Fruit fly (Drosophila melanogaster): ENCODE measurements around the gene Hmx.

Gene Hmx

DNA sequence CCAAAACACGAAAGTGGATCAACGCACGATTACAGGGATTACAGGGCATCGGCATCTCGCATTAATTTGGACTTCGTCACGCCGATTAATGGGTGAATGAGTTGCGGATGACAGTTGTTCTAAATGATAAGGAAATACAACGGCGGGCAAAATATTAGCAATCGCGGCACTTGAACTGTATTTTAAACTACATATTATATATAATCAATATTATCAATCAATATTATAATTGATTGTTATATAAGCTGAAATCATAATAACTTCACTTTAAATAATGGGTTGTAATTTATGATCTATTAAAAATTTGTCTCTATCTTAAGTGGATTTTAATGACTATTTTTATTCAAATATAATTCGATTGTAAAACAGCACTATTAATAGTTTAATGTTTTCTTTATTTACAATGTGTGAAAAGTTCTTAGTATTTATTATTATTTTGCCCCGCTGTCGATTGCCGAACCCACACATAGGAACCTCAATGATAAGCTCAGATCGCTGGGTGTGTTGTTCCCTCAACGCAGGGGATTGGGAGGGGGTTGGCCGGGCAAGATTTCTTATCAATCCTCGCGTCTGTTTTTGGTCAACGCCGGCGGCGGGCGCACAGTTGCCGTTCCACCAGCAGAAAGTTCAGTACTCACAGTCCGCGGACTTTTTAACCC, 23.5 kb upstream of the Hmx start (continued):
- TF ChIP-seq CG30020 (tag; optimal IDR thresholded peaks at IDR 0.05) (no peak), lab (GFP tag; optimal IDR thresholded peaks at IDR 0.05) (peak; percentile 35)

DNA sequence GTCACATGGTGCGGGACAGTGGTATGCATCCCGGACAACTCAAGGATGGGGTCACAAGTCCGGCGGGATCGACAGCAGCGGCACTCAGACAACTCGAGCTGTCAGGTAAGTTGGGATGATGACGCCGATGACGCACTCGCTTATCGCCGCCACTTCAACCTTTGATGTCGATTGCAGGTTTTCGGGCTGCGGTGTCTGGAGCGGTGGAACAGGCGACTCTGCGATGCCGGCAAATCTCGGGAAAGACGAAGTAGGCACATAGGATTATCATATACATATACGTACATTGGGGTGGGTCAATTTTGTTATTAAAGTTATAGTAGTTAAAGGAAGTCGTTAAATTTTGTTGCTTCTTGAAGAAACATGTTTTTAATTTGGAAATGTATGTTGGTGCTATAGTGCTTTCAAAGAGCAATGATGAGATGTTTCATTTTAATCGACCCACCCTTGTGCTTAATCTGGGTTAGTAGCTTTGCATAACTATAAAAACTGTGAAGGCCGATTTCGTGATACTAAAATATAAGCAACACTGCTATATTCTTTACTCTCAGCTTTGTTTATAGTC, 22.1 kb upstream of the Hmx start:
- no peak for TF ChIP-seq B-H1 (GFP tag; IDR thresholded peaks at IDR 0.05)
- no peak for TF ChIP-seq Fer2 (tag; optimal IDR thresholded peaks at IDR 0.05)
- TF ChIP-seq Sry-β (GFP tag; optimal IDR thresholded peaks at IDR 0.05), result no peak
- TF ChIP-seq crp (GFP tag; optimal IDR thresholded peaks at IDR 0.05), result no peak
- TF ChIP-seq eyg (GFP tag; optimal IDR thresholded peaks at IDR 0.05), result no peak
- no peak for TF ChIP-seq inv (GFP tag; IDR thresholded peaks at IDR 0.05; ENCODE audit: partially characterized antibody)
- no peak for TF ChIP-seq pho (GFP tag; optimal IDR thresholded peaks at IDR 0.05)
- TF ChIP-seq CG10321 (GFP tag; IDR thresholded peaks at IDR 0.05), result no peak
- no peak for TF ChIP-seq insv (GFP tag; optimal IDR thresholded peaks at IDR 0.05)
- no peak for TF ChIP-seq Lim3 (GFP tag; IDR thresholded peaks at IDR 0.05)
- TF ChIP-seq NFAT (GFP tag; IDR thresholded peaks at IDR 0.05), result no peak
- TF ChIP-seq pan (optimal IDR thresholded peaks at IDR 0.05), result no peak
- TF ChIP-seq pan (GFP tag; optimal IDR thresholded peaks at IDR 0.05 in 1 of 2, IDR thresholded peaks at IDR 0.05 in 1 of 2), result no peak
- TF ChIP-seq prd (optimal IDR thresholded peaks at IDR 0.05), result no peak
- no peak for TF ChIP-seq prd (GFP tag; IDR thresholded peaks at IDR 0.05)
- TF ChIP-seq CG6813 (GFP tag; optimal IDR thresholded peaks at IDR 0.05), result no peak
- TF ChIP-seq CG9609 (GFP tag; optimal IDR thresholded peaks at IDR 0.05), result no peak
- no peak for TF ChIP-seq H15 (GFP tag; IDR thresholded peaks at IDR 0.05)
- no peak for TF ChIP-seq jing (GFP tag; optimal IDR thresholded peaks at IDR 0.05)

DNA sequence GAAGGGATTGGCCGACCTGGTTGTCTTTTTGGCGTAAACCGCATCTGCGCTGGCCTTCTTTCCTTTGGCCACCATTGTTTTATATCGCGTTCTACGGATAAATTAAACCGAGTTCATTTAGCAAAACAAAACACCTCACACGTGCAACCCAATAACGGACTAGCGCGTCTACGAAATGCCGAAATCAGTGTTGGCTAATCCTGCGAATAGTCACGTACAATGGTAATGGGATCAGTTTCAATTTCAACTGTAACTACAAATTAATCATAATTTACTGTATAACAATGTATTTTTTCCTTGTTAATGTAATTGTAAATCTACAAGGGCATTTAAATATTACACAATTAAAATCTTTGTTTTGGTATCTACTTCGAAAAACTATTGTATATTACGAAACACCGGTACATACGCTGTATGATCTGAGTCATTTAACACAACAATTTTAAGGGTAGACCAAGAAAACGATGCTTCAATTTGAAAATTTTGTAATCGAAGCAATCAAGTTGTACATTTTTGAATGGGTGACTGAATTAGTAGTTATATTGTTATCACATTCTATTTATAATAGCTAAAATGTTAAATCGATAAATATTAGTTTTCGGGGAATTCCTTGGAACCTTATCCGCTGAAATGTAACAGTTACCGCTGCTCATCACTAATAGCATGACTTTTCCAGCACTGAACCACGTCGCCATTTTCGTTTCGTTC, 18.8 kb upstream of the Hmx start, which contains the start of gene SF1:
Gene SF1, plus strand, starts transcription at position 633 of the 708 bp plus-strand sequence.
- TF ChIP-seq CG3847 (GFP tag; IDR thresholded peaks at IDR 0.05), result 0 out of 2 replicates have a peak, but pooled peaks have one; percentile 8
- peak in 1 of 3 experiments; percentile 53 for TF ChIP-seq lola (GFP tag; optimal IDR thresholded peaks at IDR 0.05)
- TF ChIP-seq HLH4C (GFP tag; IDR thresholded peaks at IDR 0.05; ENCODE audit: partially characterized antibody), result no peak
- TF ChIP-seq CG9727 (GFP tag; optimal IDR thresholded peaks at IDR 0.05), result peak; percentile 50
- peak; percentile 41 for TF ChIP-seq Meics (GFP tag; optimal IDR thresholded peaks at IDR 0.05)
- TF ChIP-seq CG18011 (GFP tag; optimal IDR thresholded peaks at IDR 0.05), result no peak
- TF ChIP-seq CG2199 (GFP tag; IDR thresholded peaks at IDR 0.05), result no peak
- no peak for TF ChIP-seq jigr1 (GFP tag; IDR thresholded peaks at IDR 0.05)
- TF ChIP-seq CG17612 (GFP tag; IDR thresholded peaks at IDR 0.05), result no peak
- peak; percentile 49 for TF ChIP-seq shn (GFP tag; optimal IDR thresholded peaks at IDR 0.05)
- TF ChIP-seq HHEX (GFP tag; optimal IDR thresholded peaks at IDR 0.05), result peak; percentile 35
- TF ChIP-seq Elba2 (GFP tag; optimal IDR thresholded peaks at IDR 0.05), result peak; percentile 2
- TF ChIP-seq CG8359 (GFP tag; optimal IDR thresholded peaks at IDR 0.05; ENCODE audit: borderline replicate concordance), result no peak
- no peak for TF ChIP-seq Hand (GFP tag; optimal IDR thresholded peaks at IDR 0.05)
- no peak for TF ChIP-seq pita (GFP tag; optimal IDR thresholded peaks at IDR 0.05)
- TF ChIP-seq gce (GFP tag; IDR thresholded peaks at IDR 0.05), result no peak
- no peak for TF ChIP-seq dimm (GFP tag; IDR thresholded peaks at IDR 0.05)
- TF ChIP-seq Drgx (GFP tag; IDR thresholded peaks at IDR 0.05), result no peak
- no peak for TF ChIP-seq wek (GFP tag; optimal IDR thresholded peaks at IDR 0.05)
- TF ChIP-seq Kr (GFP tag; optimal IDR thresholded peaks at IDR 0.05), result no peak
- TF ChIP-seq crol (GFP tag; IDR thresholded peaks at IDR 0.05), result no peak
- TF ChIP-seq Med (GFP tag), result peak; percentile 74
- no peak for TF ChIP-seq slou (GFP tag; optimal IDR thresholded peaks at IDR 0.05)
- peak; percentile 36 for TF ChIP-seq CG3281 (GFP tag; optimal IDR thresholded peaks at IDR 0.05)
- TF ChIP-seq dmrt99B (tag; optimal IDR thresholded peaks at IDR 0.05), result no peak
